Fruit fly (Drosophila melanogaster): Measurements from ENCODE around the gene Clp.
A peak's percentile ranks its signal among the peaks of the same experiment; 100 is the strongest.

Clp gene

dm6 chr2L:819315-820032, at the start of gene Clp, which contains the start of gene PGAP2 (continued):
- no peak for TF ChIP-seq CG12769 (tag; optimal IDR thresholded peaks at IDR 0.05)
- TF ChIP-seq CkIIα-i1 (GFP tag; IDR thresholded peaks at IDR 0.05), result no peak
- peak; percentile 81 for TF ChIP-seq CG8290 (GFP tag; optimal IDR thresholded peaks at IDR 0.05)
- TF ChIP-seq CG8290 (tag; optimal IDR thresholded peaks at IDR 0.05), result no peak
- no peak for TF ChIP-seq nau (GFP tag; optimal IDR thresholded peaks at IDR 0.05)
- TF ChIP-seq Atf6 (GFP tag; IDR thresholded peaks at IDR 0.05), result peak; percentile 72
- TF ChIP-seq Mes4 (GFP tag; optimal IDR thresholded peaks at IDR 0.05), result no peak
- TF ChIP-seq so (GFP tag; IDR thresholded peaks at IDR 0.05), result peak; percentile 58; the same call in 1 of the 3 replicates
- peak; percentile 29 for TF ChIP-seq CG8281 (tag; optimal IDR thresholded peaks at IDR 0.05)
- peak; percentile 67 for TF ChIP-seq CG12942 (GFP tag; optimal IDR thresholded peaks at IDR 0.05)
- peak in 1 of 3 experiments; percentile 80 for TF ChIP-seq lola (GFP tag; optimal IDR thresholded peaks at IDR 0.05)
- no peak for TF ChIP-seq CG7963 (GFP tag; IDR thresholded peaks at IDR 0.05; ENCODE audit: partially characterized antibody)
- 0 out of 2 replicates have a peak, but pooled peaks have one; percentile 31 for TF ChIP-seq hbn (GFP tag; IDR thresholded peaks at IDR 0.05; ENCODE audit: partially characterized antibody)
- TF ChIP-seq lmd (GFP tag; IDR thresholded peaks at IDR 0.05), result peak; percentile 84
- TF ChIP-seq Sry-β (GFP tag; optimal IDR thresholded peaks at IDR 0.05), result peak; percentile 99
- peak; percentile 64; the same call in 1 of the 2 replicates for TF ChIP-seq ara (GFP tag; IDR thresholded peaks at IDR 0.05)
- peak; percentile 93 for TF ChIP-seq CG7372 (GFP tag; IDR thresholded peaks at IDR 0.05)
- no peak for TF ChIP-seq CG31365 (tag; optimal IDR thresholded peaks at IDR 0.05)
- peak; percentile 85 for TF ChIP-seq CG9932 (GFP tag; IDR thresholded peaks at IDR 0.05)
- TF ChIP-seq CG12236 (GFP tag; optimal IDR thresholded peaks at IDR 0.05), result no peak
- peak; percentile 86 for TF ChIP-seq CG30403 (GFP tag; optimal IDR thresholded peaks at IDR 0.05)
- TF ChIP-seq gro (GFP tag; optimal IDR thresholded peaks at IDR 0.05), result peak; percentile 9
- peak; percentile 43; the same call in 1 of the 2 replicates for TF ChIP-seq CG1024 (GFP tag; IDR thresholded peaks at IDR 0.05)
- no peak for TF ChIP-seq MTF-1 (GFP tag; optimal IDR thresholded peaks at IDR 0.05; ENCODE audit: borderline replicate concordance)
- TF ChIP-seq CG9727 (GFP tag; optimal IDR thresholded peaks at IDR 0.05), result peak; percentile 80
- peak; percentile 67 to 69 for TF ChIP-seq Pdp1 (GFP tag; optimal IDR thresholded peaks at IDR 0.05)
- TF ChIP-seq CG11456 (GFP tag; IDR thresholded peaks at IDR 0.05), result peak; percentile 73; the same call in 2 of the 3 replicates
- TF ChIP-seq klu (GFP tag; IDR thresholded peaks at IDR 0.05), result peak; percentile 76
- TF ChIP-seq sima (GFP tag; optimal IDR thresholded peaks at IDR 0.05), result no peak
- no peak for TF ChIP-seq Dip2 (GFP tag; IDR thresholded peaks at IDR 0.05)
- peak; percentile 45; the same call in 1 of the 3 replicates for TF ChIP-seq CG6175 (GFP tag; IDR thresholded peaks at IDR 0.05)
- peak; percentile 82 for TF ChIP-seq Aef1 (GFP tag; IDR thresholded peaks at IDR 0.05)
- peak; percentile 26 for TF ChIP-seq Fer2 (tag; optimal IDR thresholded peaks at IDR 0.05)
- no peak for TF ChIP-seq CG7928 (GFP tag; optimal IDR thresholded peaks at IDR 0.05)
- peak; percentile 59; the same call in 1 of the 3 replicates for TF ChIP-seq CG7357 (GFP tag; IDR thresholded peaks at IDR 0.05)
- peak; percentile 50 for TF ChIP-seq HLH54F (GFP tag; optimal IDR thresholded peaks at IDR 0.05)
- peak; percentile 16 for TF ChIP-seq org-1 (GFP tag; optimal IDR thresholded peaks at IDR 0.05)
- TF ChIP-seq Jarid2 (GFP tag; optimal IDR thresholded peaks at IDR 0.05), result no peak
- TF ChIP-seq nerfin-2 (GFP tag; IDR thresholded peaks at IDR 0.05; ENCODE audit: partially characterized antibody), result no peak
- no peak for TF ChIP-seq CG14965 (GFP tag; optimal IDR thresholded peaks at IDR 0.05; ENCODE audit: borderline replicate concordance)
- no peak for TF ChIP-seq hth (optimal IDR thresholded peaks at IDR 0.05)
- no peak for TF ChIP-seq CG43689 (GFP tag; IDR thresholded peaks at IDR 0.05)
- no peak for TF ChIP-seq Adf1 (GFP tag; IDR thresholded peaks at IDR 0.05)
- no peak for TF ChIP-seq Bgb (GFP tag; IDR thresholded peaks at IDR 0.05; ENCODE audit: partially characterized antibody)
- TF ChIP-seq CG3995 (GFP tag; optimal IDR thresholded peaks at IDR 0.05), result peak; percentile 9
- peak; percentile 17 for TF ChIP-seq Dp (GFP tag; optimal IDR thresholded peaks at IDR 0.05)
- peak; percentile 26 for TF ChIP-seq CG15479 (GFP tag; optimal IDR thresholded peaks at IDR 0.05)
- TF ChIP-seq B-H1 (GFP tag; IDR thresholded peaks at IDR 0.05), result peak; percentile 72
- peak; percentile 72 for TF ChIP-seq Hsf (GFP tag; optimal IDR thresholded peaks at IDR 0.05)
